Worm (Caenorhabditis elegans) whole organism, L1 larva: ENCODE results near the gene nspc-19.

ENCODE experiments used
- C34B4.2 ChIP-seq: sonication (generic microtip); optimal IDR thresholded peaks from 2 replicates; lab custom pipeline; 2017; ENCODE audit warnings: mild to moderate bottlenecking, missing genetic modification characterization, missing compliant biosample characterization
- Y116A8C.19 ChIP-seq: sonication (generic microtip); optimal IDR thresholded peaks from 2 replicates; lab custom pipeline; 2016; ENCODE audit warnings: missing compliant biosample characterization, missing genetic modification characterization, borderline replicate concordance
- ama-1 ChIP-seq: fragments of 150-350 bp; optimal IDR thresholded peaks from 2 replicates; lab custom pipeline; 2014
- blmp-1 ChIP-seq: fragments of 150-350 bp; optimal IDR thresholded peaks from 2 replicates; lab custom pipeline; 2014; ENCODE audit warnings: missing biosample characterization, missing genetic modification characterization
- ceh-63 ChIP-seq: fragments of 200-800 bp; sonication (Bioruptor generic); optimal IDR thresholded peaks from 2 replicates; lab custom pipeline; 2018; ENCODE audit warnings: mild to moderate bottlenecking, missing genetic modification characterization, missing compliant biosample characterization
- ceh-82 ChIP-seq, 3 experiments: fragments of 150-350 bp in 1 of 3; sonication (generic microtip) in 2 of 3; optimal IDR thresholded peaks; 2 replicates each; lab custom pipeline; 2014 to 2017; ENCODE audit warnings: missing biosample characterization in 3 of 3, missing genetic modification characterization in 3 of 3
- ceh-90 ChIP-seq: sonication (generic microtip); optimal IDR thresholded peaks from 2 replicates; lab custom pipeline; 2016; ENCODE audit warnings: missing genetic modification characterization, missing compliant biosample characterization
- efl-1 ChIP-seq, 4 experiments: fragments of 150-350 bp; optimal IDR thresholded peaks in 3 of 4; peaks in 1 of 4; 1 replicate in 1 of 4; 2 replicates in 3 of 4; lab custom pipeline; 2014; ENCODE audit warnings: missing biosample characterization in 2 of 4, missing genetic modification characterization in 2 of 4, missing genetic modification reagents in 2 of 4
- egl-13 ChIP-seq: sonication (generic microtip); optimal IDR thresholded peaks from 2 replicates; lab custom pipeline; 2016; ENCODE audit warnings: missing genotype, missing genetic modification reagents, missing genetic modification characterization, missing compliant biosample characterization
- fkh-4 ChIP-seq: sonication (generic microtip); optimal IDR thresholded peaks from 2 replicates; lab custom pipeline; 2016; ENCODE audit warnings: missing compliant biosample characterization, missing genetic modification characterization, borderline replicate concordance
- fkh-8 ChIP-seq: sonication (generic microtip); optimal IDR thresholded peaks from 2 replicates; lab custom pipeline; 2016; ENCODE audit warnings: mild to moderate bottlenecking, missing genetic modification characterization, missing compliant biosample characterization
- fos-1 ChIP-seq: fragments of 150-350 bp; optimal IDR thresholded peaks from 2 replicates; lab custom pipeline; 2014; ENCODE audit warnings: missing biosample characterization, missing genetic modification characterization
- grh-1 ChIP-seq: fragments of 200-800 bp; sonication (Bioruptor generic); IDR thresholded peaks from 2 replicates; pipeline ENCODE4 v1.3.6; 2022; ENCODE audit warnings: missing genetic modification reagents, missing genetic modification characterization, missing compliant biosample characterization
- hlh-17 ChIP-seq: fragments of 200-800 bp; sonication (Bioruptor generic); optimal IDR thresholded peaks from 2 replicates; lab custom pipeline; 2018; ENCODE audit warnings: missing genetic modification characterization, mild to moderate bottlenecking, missing compliant biosample characterization, moderate library complexity, borderline replicate concordance
- hlh-4 ChIP-seq: sonication (generic microtip); optimal IDR thresholded peaks from 2 replicates; lab custom pipeline; 2016; ENCODE audit warnings: mild to moderate bottlenecking, missing genetic modification characterization, missing compliant biosample characterization
- hpl-2 ChIP-seq: fragments of 150-350 bp; optimal IDR thresholded peaks from 2 replicates; lab custom pipeline; 2014; ENCODE audit warnings: missing biosample characterization, missing genetic modification reagents, missing genetic modification characterization
- irx-1 ChIP-seq: sonication (generic microtip); optimal IDR thresholded peaks from 2 replicates; lab custom pipeline; 2016; ENCODE audit warnings: missing genetic modification characterization, missing compliant biosample characterization
- isw-1 ChIP-seq: fragments of 200-800 bp; sonication (Bioruptor generic); IDR thresholded peaks from 2 replicates; pipeline ENCODE4 v1.3.6; 2022; ENCODE audit warnings: missing genetic modification characterization, missing compliant biosample characterization
- lir-3 ChIP-seq: sonication (generic microtip); optimal IDR thresholded peaks from 2 replicates; lab custom pipeline; 2016; ENCODE audit warnings: mild to moderate bottlenecking, missing genetic modification characterization, moderate library complexity, missing compliant biosample characterization; ENCODE audit not compliant: poor library complexity
- lsy-2 ChIP-seq, 2 experiments: fragments of 150-350 bp; optimal IDR thresholded peaks; 2 replicates each; lab custom pipeline; 2014; ENCODE audit warnings: missing biosample characterization in 2 of 2, missing genetic modification characterization in 2 of 2
- mab-9 ChIP-seq: fragments of 200-800 bp; sonication (Bioruptor generic); IDR thresholded peaks from 2 replicates; pipeline ENCODE4 v1.3.6; 2022; ENCODE audit warnings: missing genetic modification reagents, missing genetic modification characterization, missing compliant biosample characterization
- mdl-1 ChIP-seq, 2 experiments: fragments of 150-350 bp; optimal IDR thresholded peaks; 2 replicates each; lab custom pipeline; 2014 to 2017; ENCODE audit warnings: missing biosample characterization in 2 of 2, missing genetic modification characterization in 2 of 2, inconsistent platforms in 1 of 2
- nhr-11 ChIP-seq: fragments of 150-350 bp; optimal IDR thresholded peaks from 2 replicates; lab custom pipeline; 2014; ENCODE audit warnings: missing biosample characterization, missing genetic modification characterization
- nhr-12 ChIP-seq: sonication (generic microtip); optimal IDR thresholded peaks from 2 replicates; lab custom pipeline; 2017; ENCODE audit warnings: missing biosample characterization, missing genetic modification characterization
- nhr-20 ChIP-seq: sonication (generic microtip); optimal IDR thresholded peaks from 2 replicates; lab custom pipeline; 2016; ENCODE audit warnings: mild to moderate bottlenecking, missing genetic modification characterization, missing compliant biosample characterization
- nhr-237 ChIP-seq: fragments of 150-350 bp; optimal IDR thresholded peaks from 2 replicates; lab custom pipeline; 2014; ENCODE audit warnings: missing biosample characterization, missing genetic modification characterization
- nhr-71 ChIP-seq: sonication (generic microtip); optimal IDR thresholded peaks from 2 replicates; lab custom pipeline; 2016; ENCODE audit warnings: mild to moderate bottlenecking, missing genetic modification characterization, moderate library complexity, missing compliant biosample characterization
- nhr-76 ChIP-seq: sonication (generic microtip); optimal IDR thresholded peaks from 2 replicates; lab custom pipeline; 2017; ENCODE audit warnings: missing biosample characterization, missing genetic modification characterization
- nhr-77 ChIP-seq: fragments of 150-350 bp; optimal IDR thresholded peaks from 2 replicates; lab custom pipeline; 2014; ENCODE audit warnings: missing biosample characterization, missing genetic modification characterization
- nhr-84 ChIP-seq: sonication (generic microtip); optimal IDR thresholded peaks from 2 replicates; lab custom pipeline; 2017; ENCODE audit warnings: missing biosample characterization, missing genetic modification characterization
- pax-3 ChIP-seq: fragments of 200-800 bp; sonication (Bioruptor generic); optimal IDR thresholded peaks from 2 replicates; lab custom pipeline; 2018; ENCODE audit warnings: mild to moderate bottlenecking, missing genetic modification characterization, moderate library complexity, missing compliant biosample characterization
- pqm-1 ChIP-seq: sonication (generic microtip); optimal IDR thresholded peaks from 3 replicates; lab custom pipeline; 2017; ENCODE audit warnings: missing biosample characterization, missing genetic modification characterization
- rnt-1 ChIP-seq: sonication (generic microtip); optimal IDR thresholded peaks from 2 replicates; lab custom pipeline; 2016; ENCODE audit warnings: mild to moderate bottlenecking, missing genetic modification characterization, moderate library complexity, missing compliant biosample characterization
- skn-1 ChIP-seq: fragments of 150-350 bp; optimal IDR thresholded peaks from 2 replicates; lab custom pipeline; 2014; ENCODE audit warnings: missing biosample characterization, missing genetic modification characterization
- snpc-4 ChIP-seq: fragments of 150-350 bp; optimal IDR thresholded peaks from 2 replicates; lab custom pipeline; 2014; ENCODE audit warnings: missing biosample characterization, missing genetic modification characterization
- sox-4 ChIP-seq: sonication (generic microtip); optimal IDR thresholded peaks from 2 replicates; lab custom pipeline; 2016; ENCODE audit warnings: missing genetic modification characterization, missing compliant biosample characterization
- sptf-1 ChIP-seq: fragments of 150-350 bp; optimal IDR thresholded peaks from 2 replicates; lab custom pipeline; 2014; ENCODE audit warnings: missing biosample characterization, missing genetic modification characterization
- sup-37 ChIP-seq: fragments of 200-800 bp; sonication (Bioruptor generic); optimal IDR thresholded peaks from 2 replicates; lab custom pipeline; 2018; ENCODE audit warnings: mild to moderate bottlenecking, missing genetic modification characterization, missing compliant biosample characterization
- tbx-2 ChIP-seq: sonication (generic microtip); optimal IDR thresholded peaks from 2 replicates; lab custom pipeline; 2016; ENCODE audit warnings: missing genetic modification characterization, missing compliant biosample characterization
- tlp-1 ChIP-seq: fragments of 150-350 bp; optimal IDR thresholded peaks from 2 replicates; lab custom pipeline; 2014; ENCODE audit warnings: missing biosample characterization, missing genetic modification characterization
- unc-130 ChIP-seq: fragments of 150-350 bp; optimal IDR thresholded peaks from 2 replicates; lab custom pipeline; 2017; ENCODE audit warnings: missing biosample characterization, missing genetic modification characterization, inconsistent platforms
- unc-62 ChIP-seq: fragments of 150-350 bp; optimal IDR thresholded peaks from 2 replicates; lab custom pipeline; 2014; ENCODE audit warnings: missing biosample characterization, missing genetic modification reagents, missing genetic modification characterization
- unc-86 ChIP-seq: sonication (generic microtip); optimal IDR thresholded peaks from 2 replicates; lab custom pipeline; 2016; ENCODE audit warnings: missing genetic modification characterization, missing compliant biosample characterization
- unc-98 ChIP-seq: fragments of 200-800 bp; sonication (Bioruptor generic); IDR thresholded peaks from 2 replicates; pipeline ENCODE4 v1.3.6; 2022; ENCODE audit warnings: missing genetic modification characterization, missing compliant biosample characterization
- xbp-1 ChIP-seq: sonication (generic microtip); optimal IDR thresholded peaks from 2 replicates; lab custom pipeline; 2016; ENCODE audit warnings: missing genetic modification characterization, missing compliant biosample characterization
- zag-1 ChIP-seq: fragments of 150-350 bp; optimal IDR thresholded peaks from 2 replicates; lab custom pipeline; 2014; ENCODE audit warnings: missing biosample characterization, missing genetic modification characterization
- ztf-4 ChIP-seq: fragments of 150-350 bp; optimal IDR thresholded peaks from 2 replicates; lab custom pipeline; 2014; ENCODE audit warnings: missing biosample characterization, missing genetic modification characterization

nspc-19 gene

DNA sequence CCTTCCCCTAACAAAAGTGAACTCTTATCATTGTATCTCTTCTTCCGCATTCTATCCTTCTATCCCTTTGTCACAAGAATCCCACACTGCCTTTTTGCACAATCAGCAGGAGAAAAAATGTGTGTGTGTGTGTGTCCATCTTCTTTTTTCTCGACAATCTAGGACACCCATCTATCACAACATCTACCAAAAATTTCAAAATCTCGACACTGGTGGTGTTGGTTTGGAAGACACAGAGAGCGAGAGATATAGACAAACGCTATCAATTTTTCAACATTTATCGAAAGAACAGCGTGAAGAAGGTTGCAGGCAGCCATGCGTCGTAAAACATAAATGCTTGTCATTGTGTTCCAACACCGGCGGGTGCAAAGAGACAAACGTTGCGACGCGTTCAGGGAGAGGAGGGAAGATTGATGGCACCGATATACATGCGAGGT lies 19.7 kb upstream of the nspc-19 start (continued):
- TF ChIP-seq tlp-1 (tag; lab: Kevin White, UChicago) (no peak), irx-1 (tag; lab: Kevin White, UChicago) (peak; percentile 48), xbp-1 (tag; lab: Kevin White, UChicago) (no peak), mdl-1 (tag; optimal IDR thresholded peaks at IDR 0.05; lab: Kevin White, UChicago) (no peak), ceh-63 (GFP tag; lab: Kevin White, UChicago) (no peak), snpc-4 (tag; lab: Kevin White, UChicago) (no peak), nhr-84 (tag; lab: Kevin White, UChicago) (no peak), unc-130 (tag; lab: Kevin White, UChicago) (peak; percentile 33), C34B4.2 (no peak), grh-1 (GFP tag; lab: Robert Waterston, UW) (peak; percentile 56; the same call in 1 of the 2 replicates), ceh-90 (tag; lab: Kevin White, UChicago) (no peak), nhr-77 (peak; percentile 13), efl-1 (optimal IDR thresholded peaks at IDR 0.05; lab: Kevin White, UChicago) (peak in 1 of 2 experiments; percentile 5), efl-1 (GFP tag; optimal IDR thresholded peaks at IDR 0.05 in 1 of 2; lab: Kevin White, UChicago) (peak in 1 of 2 experiments; percentile 36), egl-13 (tag; lab: Kevin White, UChicago) (no peak), hpl-2 (no peak), hlh-4 (no peak), tbx-2 (peak; percentile 58), fkh-4 (tag; lab: Kevin White, UChicago) (no peak), lir-3 (tag; lab: Kevin White, UChicago) (peak; percentile 1), mab-9 (no peak), zag-1 (no peak), sptf-1 (tag; lab: Kevin White, UChicago) (no peak), Y116A8C.19 (tag; lab: Kevin White, UChicago) (no peak), ztf-4 (no peak), sup-37 (GFP tag; lab: Kevin White, UChicago) (no peak), blmp-1 (tag; lab: Kevin White, UChicago) (peak; percentile 85), ama-1 (lab: Kevin White, UChicago) (no peak), nhr-71 (tag; lab: Kevin White, UChicago) (peak; percentile 85), unc-86 (no peak), fos-1 (tag; lab: Kevin White, UChicago) (no peak), rnt-1 (tag; lab: Kevin White, UChicago) (peak; percentile 84), nhr-11 (no peak), nhr-20 (peak; percentile 69), pqm-1 (tag; lab: Kevin White, UChicago) (no peak), unc-62 (GFP tag; lab: Kevin White, UChicago) (no peak), ceh-82 (tag; optimal IDR thresholded peaks at IDR 0.05; lab: Kevin White, UChicago) (peak in 2 of 3 experiments; percentile 10 to 21), nhr-12 (tag; lab: Kevin White, UChicago) (no peak), isw-1 (GFP tag; lab: Robert Waterston, UW) (no peak), nhr-76 (tag; lab: Kevin White, UChicago) (no peak), pax-3 (tag; lab: Kevin White, UChicago) (no peak), nhr-237 (no peak), fkh-8 (tag; lab: Kevin White, UChicago) (no peak), hlh-17 (GFP tag; lab: Kevin White, UChicago) (no peak)

DNA sequence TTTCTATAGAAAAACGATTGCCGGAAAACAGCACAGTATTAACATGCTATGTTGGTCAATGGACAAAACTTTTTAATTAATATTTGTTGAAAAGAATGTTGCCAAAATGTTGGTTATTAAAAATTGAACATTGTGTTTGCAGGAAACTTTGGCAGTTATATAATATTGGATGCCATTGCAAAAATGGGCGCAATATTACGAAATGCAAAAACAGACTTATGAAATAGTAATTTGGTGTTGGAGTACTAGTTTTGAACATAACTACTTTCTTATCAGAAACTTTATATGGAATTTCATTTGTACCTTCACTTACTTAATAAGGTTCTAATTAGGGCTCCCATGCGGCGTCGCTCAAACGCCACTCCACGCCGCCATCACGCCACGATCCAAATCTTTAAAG lies 18.1 kb upstream of the nspc-19 start:
- TF ChIP-seq skn-1: peak; percentile 47
- TF ChIP-seq lsy-2 (tag; optimal IDR thresholded peaks at IDR 0.05; lab: Kevin White, UChicago): peak in 1 of 2 experiments; percentile 1
- no peak for TF ChIP-seq nhr-76 (tag; lab: Kevin White, UChicago)
- no peak for TF ChIP-seq sox-4 (tag; lab: Kevin White, UChicago)
- TF ChIP-seq unc-98: no peak
